Worm (Caenorhabditis elegans) whole organism, L1 larva: ENCODE data around the gene ZC404.1.

ENCODE experiments used
- elt-2 ChIP-seq: sonication (generic microtip); optimal IDR thresholded peaks from 2 replicates; lab custom pipeline; 2016; ENCODE audit warnings: missing genetic modification characterization, mild to moderate bottlenecking, inconsistent platforms, missing compliant biosample characterization, missing genetic modification reagents
- lin-13 ChIP-seq: fragments of 150-350 bp; optimal IDR thresholded peaks from 2 replicates; lab custom pipeline; 2014; ENCODE audit warnings: missing biosample characterization, missing genetic modification reagents, missing genetic modification characterization
- lin-35 ChIP-seq, 2 experiments: fragments of 150-350 bp; optimal IDR thresholded peaks; 2 replicates each; lab custom pipeline; 2014; ENCODE audit warnings: missing biosample characterization in 2 of 2, missing genetic modification characterization in 2 of 2, missing genetic modification reagents in 2 of 2
- mdl-1 ChIP-seq, 2 experiments: fragments of 150-350 bp; optimal IDR thresholded peaks; 2 replicates each; lab custom pipeline; 2014 to 2017; ENCODE audit warnings: missing biosample characterization in 2 of 2, missing genetic modification characterization in 2 of 2, inconsistent platforms in 1 of 2
- nhr-11 ChIP-seq: fragments of 150-350 bp; optimal IDR thresholded peaks from 2 replicates; lab custom pipeline; 2014; ENCODE audit warnings: missing biosample characterization, missing genetic modification characterization
- nhr-28 ChIP-seq: fragments of 150-350 bp; optimal IDR thresholded peaks from 2 replicates; lab custom pipeline; 2014; ENCODE audit warnings: missing biosample characterization, missing genetic modification characterization
- nhr-77 ChIP-seq: fragments of 150-350 bp; optimal IDR thresholded peaks from 2 replicates; lab custom pipeline; 2014; ENCODE audit warnings: missing biosample characterization, missing genetic modification characterization
- snpc-4 ChIP-seq: fragments of 150-350 bp; optimal IDR thresholded peaks from 2 replicates; lab custom pipeline; 2014; ENCODE audit warnings: missing biosample characterization, missing genetic modification characterization

- TF ChIP-seq nhr-28 (tag; lab: Kevin White, UChicago) (no peak), nhr-11 (tag; lab: Kevin White, UChicago) (no peak), mdl-1 (tag; optimal IDR thresholded peaks at IDR 0.05; lab: Kevin White, UChicago) (no peak), elt-2 (tag; lab: Kevin White, UChicago) (no peak), lin-35 (GFP tag; optimal IDR thresholded peaks at IDR 0.05; lab: Kevin White, UChicago) (peak; percentile 67 to 87), snpc-4 (no peak), lin-13 (no peak), nhr-77 (tag; lab: Kevin White, UChicago) (no peak)
Measured at ce11 chrV:6838599-6838998, 44.6 kb downstream of the ZC404.1 start, which contains the start of gene T15B7.15.
